Worm (Caenorhabditis elegans) whole organism, L4/young adult: ENCODE measurements around the gene lrpr-1.

ENCODE experiments used
- W03F9.2 ChIP-seq: fragments of 150-350 bp; optimal IDR thresholded peaks from 2 replicates; lab custom pipeline; 2014; ENCODE audit warnings: missing biosample characterization, missing genetic modification characterization
- dao-5 ChIP-seq: sonication (generic microtip); optimal IDR thresholded peaks from 2 replicates; lab custom pipeline; 2016; ENCODE audit warnings: missing genotype, missing genetic modification characterization, moderate library complexity, missing compliant biosample characterization
- him-1 ChIP-seq: sonication (generic microtip); optimal IDR thresholded peaks from 2 replicates; lab custom pipeline; 2016; ENCODE audit warnings: missing genotype, missing genetic modification reagents, missing genetic modification characterization, missing compliant biosample characterization

- TF ChIP-seq W03F9.2 (tag; lab: Kevin White, UChicago), result no peak
- no peak for TF ChIP-seq dao-5 (tag; lab: Kevin White, UChicago)
- TF ChIP-seq him-1 (tag; lab: Kevin White, UChicago), result no peak
These were observed 4.1 kb upstream of the lrpr-1 start for ce11 chrV:5921761-5922160.
